Fruit fly (Drosophila melanogaster) whole organism: ENCODE measurements around the gene CG14391.

ENCODE experiments used
- CG8478 ChIP-seq: fragments of >200 bp; optimal IDR thresholded peaks from 2 replicates; lab custom pipeline; 2018; ENCODE audit warnings: inconsistent platforms
- Dll ChIP-seq: fragments of >200 bp; optimal IDR thresholded peaks from 2 replicates; lab custom pipeline; 2017
- EcR ChIP-seq, 2 experiments: fragments of >200 bp; optimal IDR thresholded peaks; 2 replicates each; lab custom pipeline; 2017; ENCODE audit warnings: missing biosample characterization in 2 of 2, missing genetic modification characterization in 2 of 2, missing genetic modification reagents in 2 of 2
- pan ChIP-seq: fragments of >200 bp; optimal IDR thresholded peaks from 2 replicates; lab custom pipeline; 2017
- psq ChIP-seq: fragments of >200 bp; optimal IDR thresholded peaks from 2 replicates; lab custom pipeline; 2017
- usp ChIP-seq: fragments of >200 bp; optimal IDR thresholded peaks from 2 replicates; lab custom pipeline; 2017; ENCODE audit warnings: missing biosample characterization, missing genetic modification characterization, mixed read lengths

The CG14391 gene

dm6 chr3R:12656946-12657566, 37.6 kb downstream of the CG14391 start:
- TF ChIP-seq Dll (lab: Kevin White, UChicago) (no peak), psq (lab: Kevin White, UChicago) (no peak), pan (lab: Kevin White, UChicago) (no peak), EcR (GFP tag; optimal IDR thresholded peaks at IDR 0.05; lab: Kevin White, UChicago) (no peak), usp (GFP tag; lab: Kevin White, UChicago) (no peak), CG8478 (lab: Kevin White, UChicago) (no peak)

- TF ChIP-seq usp (GFP tag; lab: Kevin White, UChicago) (no peak), pan (lab: Kevin White, UChicago) (no peak), EcR (GFP tag; optimal IDR thresholded peaks at IDR 0.05; lab: Kevin White, UChicago) (no peak), Dll (lab: Kevin White, UChicago) (no peak), CG8478 (lab: Kevin White, UChicago) (no peak), psq (lab: Kevin White, UChicago) (no peak)
These were observed 40.4 kb downstream of the CG14391 start, which contains the start of gene CG6225 for dm6 chr3R:12654253-12654623. CG6225 (plus strand) TSS chr3R:12654577.

- TF ChIP-seq pan (lab: Kevin White, UChicago) (no peak), EcR (GFP tag; optimal IDR thresholded peaks at IDR 0.05; lab: Kevin White, UChicago) (no peak), usp (GFP tag; lab: Kevin White, UChicago) (no peak), CG8478 (lab: Kevin White, UChicago) (no peak), Dll (lab: Kevin White, UChicago) (no peak), psq (lab: Kevin White, UChicago) (no peak)
These were observed 41.0 kb downstream of the CG14391 start for dm6 chr3R:12653511-12654252.

dm6 chr3R:12652736-12653135, 41.9 kb downstream of the CG14391 start:
- TF ChIP-seq pan (lab: Kevin White, UChicago), result no peak
- no peak for TF ChIP-seq Dll (lab: Kevin White, UChicago)
- no peak for TF ChIP-seq CG8478 (lab: Kevin White, UChicago)
- no peak for TF ChIP-seq psq (lab: Kevin White, UChicago)
- TF ChIP-seq usp (GFP tag; lab: Kevin White, UChicago), result no peak
- TF ChIP-seq EcR (GFP tag; optimal IDR thresholded peaks at IDR 0.05; lab: Kevin White, UChicago), result no peak

- TF ChIP-seq pan (lab: Kevin White, UChicago), result no peak
- no peak for TF ChIP-seq usp (GFP tag; lab: Kevin White, UChicago)
- no peak for TF ChIP-seq psq (lab: Kevin White, UChicago)
- no peak for TF ChIP-seq Dll (lab: Kevin White, UChicago)
- no peak for TF ChIP-seq EcR (GFP tag; optimal IDR thresholded peaks at IDR 0.05; lab: Kevin White, UChicago)
- no peak for TF ChIP-seq CG8478 (lab: Kevin White, UChicago)
These were observed 44.1 kb downstream of the CG14391 start for dm6 chr3R:12650537-12650936.

dm6 chr3R:12649099-12650029, 45.3 kb downstream of the CG14391 start:
- no peak for TF ChIP-seq pan (lab: Kevin White, UChicago)
- TF ChIP-seq Dll (lab: Kevin White, UChicago), result no peak
- TF ChIP-seq psq (lab: Kevin White, UChicago), result no peak
- no peak for TF ChIP-seq usp (GFP tag; lab: Kevin White, UChicago)
- TF ChIP-seq CG8478 (lab: Kevin White, UChicago), result no peak
- TF ChIP-seq EcR (GFP tag; optimal IDR thresholded peaks at IDR 0.05; lab: Kevin White, UChicago), result no peak

- TF ChIP-seq usp (GFP tag; lab: Kevin White, UChicago) (no peak), EcR (GFP tag; optimal IDR thresholded peaks at IDR 0.05; lab: Kevin White, UChicago) (peak in 1 of 2 experiments; percentile 30)
These were observed 46.7 kb downstream of the CG14391 start, which contains the start of gene Dtg for dm6 chr3R:12647954-12648353. Dtg (plus strand) TSS chr3R:12648058.

dm6 chr3R:12647348-12647747, 47.3 kb downstream of the CG14391 start:
- TF ChIP-seq Dll (lab: Kevin White, UChicago) (no peak), psq (lab: Kevin White, UChicago) (no peak), EcR (GFP tag; optimal IDR thresholded peaks at IDR 0.05; lab: Kevin White, UChicago) (no peak), CG8478 (lab: Kevin White, UChicago) (no peak), usp (GFP tag; lab: Kevin White, UChicago) (no peak), pan (lab: Kevin White, UChicago) (no peak)

dm6 chr3R:12646926-12647325, 47.7 kb downstream of the CG14391 start:
- no peak for TF ChIP-seq psq (lab: Kevin White, UChicago)
- TF ChIP-seq EcR (GFP tag; optimal IDR thresholded peaks at IDR 0.05; lab: Kevin White, UChicago), result no peak
- TF ChIP-seq Dll (lab: Kevin White, UChicago), result no peak
- no peak for TF ChIP-seq pan (lab: Kevin White, UChicago)
- no peak for TF ChIP-seq CG8478 (lab: Kevin White, UChicago)
- no peak for TF ChIP-seq usp (GFP tag; lab: Kevin White, UChicago)

dm6 chr3R:12645771-12646317, 48.8 kb downstream of the CG14391 start:
- TF ChIP-seq CG8478 (lab: Kevin White, UChicago), result no peak
- TF ChIP-seq usp (GFP tag; lab: Kevin White, UChicago), result no peak
- no peak for TF ChIP-seq psq (lab: Kevin White, UChicago)
- TF ChIP-seq pan (lab: Kevin White, UChicago), result no peak
- TF ChIP-seq Dll (lab: Kevin White, UChicago), result no peak
- no peak for TF ChIP-seq EcR (GFP tag; optimal IDR thresholded peaks at IDR 0.05; lab: Kevin White, UChicago)
